Fruit fly (Drosophila melanogaster) Kc167 (cell line): Measurements from ENCODE around the gene CG15283.

Experiments
- h ChIP-seq: fragments of >200 bp; optimal IDR thresholded peaks from 3 replicates; lab custom pipeline; 2018; ENCODE audit warnings: missing external identifiers
- psq ChIP-seq: fragments of >200 bp; optimal IDR thresholded peaks from 2 replicates; lab custom pipeline; 2017; ENCODE audit warnings: missing external identifiers

- TF ChIP-seq psq (lab: Kevin White, UChicago) = no peak
- no peak for TF ChIP-seq h
These were observed 5.9 kb downstream of the CG15283 start for dm6 chr2L:14444834-14445233.
